Worm (Caenorhabditis elegans): ENCODE results near the gene lgc-37.

Gene lgc-37

DNA sequence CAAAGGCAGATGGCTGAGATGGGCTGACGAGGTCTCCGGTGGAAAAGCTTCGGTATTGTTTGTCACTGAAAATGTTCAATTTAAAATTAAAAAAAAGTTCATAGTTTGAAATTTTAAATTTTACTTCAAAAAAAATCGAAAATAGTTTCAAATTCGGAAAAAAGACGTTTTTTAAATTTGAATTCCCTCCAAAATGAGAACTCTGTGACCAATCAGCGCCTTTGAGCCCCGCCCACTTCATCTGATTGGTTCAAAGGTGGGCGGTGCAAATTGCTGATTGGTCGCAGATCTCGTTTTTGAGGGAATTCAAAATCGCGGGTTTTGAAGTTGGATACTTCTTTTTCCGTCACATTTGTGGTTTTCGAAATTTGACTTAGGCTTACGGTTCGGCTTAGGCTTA, 53.3 kb downstream of the lgc-37 start:
- TF ChIP-seq nhr-77 (tag; optimal IDR thresholded peaks at IDR 0.05) (no peak), lin-15B (tag; optimal IDR thresholded peaks at IDR 0.05) (peak; percentile 5), nfya-1 (tag; optimal IDR thresholded peaks at IDR 0.05; ENCODE audit: insufficient read depth) (peak; percentile 94), egl-27 (tag; optimal IDR thresholded peaks at IDR 0.05) (no peak)

- TF ChIP-seq jun-1 (tag; optimal IDR thresholded peaks at IDR 0.05) (peak; percentile 8), mml-1 (tag; optimal IDR thresholded peaks at IDR 0.05) (no peak), mdl-1 (tag; optimal IDR thresholded peaks at IDR 0.05) (peak; percentile 58), nhr-23 (tag; optimal IDR thresholded peaks at IDR 0.05) (peak; percentile 29), pha-4 (tag; optimal IDR thresholded peaks at IDR 0.05) (peak; percentile 6), ztf-11 (tag; optimal IDR thresholded peaks at IDR 0.05) (no peak), nhr-237 (tag; optimal IDR thresholded peaks at IDR 0.05) (no peak), unc-62 (GFP tag; optimal IDR thresholded peaks at IDR 0.05) (no peak), lin-15B (tag; optimal IDR thresholded peaks at IDR 0.05) (no peak), nhr-12 (tag; optimal IDR thresholded peaks at IDR 0.05) (no peak), nfya-1 (tag; optimal IDR thresholded peaks at IDR 0.05; ENCODE audit: insufficient read depth) (peak; percentile 31), nhr-43 (tag; optimal IDR thresholded peaks at IDR 0.05; ENCODE audit: poor library complexity, severe bottlenecking) (peak; percentile 37), nhr-67 (tag; optimal IDR thresholded peaks at IDR 0.05) (no peak), pqm-1 (tag; optimal IDR thresholded peaks at IDR 0.05) (peak; percentile 40), hmg-11 (tag; optimal IDR thresholded peaks at IDR 0.05) (peak; percentile 19), elt-2 (tag; optimal IDR thresholded peaks at IDR 0.05) (peak; percentile 74), ztf-4 (tag; optimal IDR thresholded peaks at IDR 0.05) (no peak), nhr-11 (tag; optimal IDR thresholded peaks at IDR 0.05) (no peak)
These were observed 54.0 kb downstream of the lgc-37 start, which contains the start of gene Y37D8A.4 for ce11 chrIII:12838913-12839366. Gene Y37D8A.4, minus strand, starts transcription at chrIII:12838963.

ce11 chrIII:12840204-12840603, 55.2 kb downstream of the lgc-37 start:
- TF ChIP-seq nhr-67 (tag; optimal IDR thresholded peaks at IDR 0.05) (no peak), nhr-28 (tag; optimal IDR thresholded peaks at IDR 0.05) (no peak), skn-1 (tag; optimal IDR thresholded peaks at IDR 0.05) (no peak), ztf-11 (tag; optimal IDR thresholded peaks at IDR 0.05) (no peak), nhr-25 (tag; optimal IDR thresholded peaks at IDR 0.05) (no peak), nhr-12 (tag; optimal IDR thresholded peaks at IDR 0.05) (no peak), elt-3 (tag; optimal IDR thresholded peaks at IDR 0.05) (no peak), hmg-11 (tag; optimal IDR thresholded peaks at IDR 0.05) (no peak), nhr-77 (tag; optimal IDR thresholded peaks at IDR 0.05) (no peak), nhr-11 (tag; optimal IDR thresholded peaks at IDR 0.05) (no peak), nhr-76 (tag; optimal IDR thresholded peaks at IDR 0.05) (no peak), ama-1 (optimal IDR thresholded peaks at IDR 0.05) (no peak)

DNA sequence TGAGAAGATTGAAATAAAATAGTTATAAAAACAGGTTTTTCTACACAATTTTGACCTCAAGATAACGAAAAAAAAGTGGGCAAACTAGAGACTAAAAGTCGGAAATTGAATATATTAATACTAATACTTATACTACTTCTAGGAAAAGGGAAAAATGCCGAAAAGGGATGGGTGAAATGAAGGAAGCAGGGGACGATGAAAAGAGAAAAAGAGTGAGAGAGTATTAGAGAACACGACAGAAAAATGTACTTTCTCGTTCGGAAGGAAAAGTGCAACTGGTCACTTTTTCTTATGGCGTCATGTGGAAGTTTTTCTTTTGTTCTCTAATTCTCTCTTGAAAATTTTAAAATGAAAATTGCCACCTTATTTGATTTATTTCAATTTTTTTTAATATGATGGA, 56.4 kb downstream of the lgc-37 start:
- TF ChIP-seq egl-5 (tag; optimal IDR thresholded peaks at IDR 0.05) (no peak), aly-2 (tag; optimal IDR thresholded peaks at IDR 0.05) (no peak), ceh-28 (tag; optimal IDR thresholded peaks at IDR 0.05) (peak; percentile 75), ceh-82 (tag; optimal IDR thresholded peaks at IDR 0.05) (peak; percentile 10), pqm-1 (tag; optimal IDR thresholded peaks at IDR 0.05) (peak; percentile 93), elt-1 (tag; optimal IDR thresholded peaks at IDR 0.05) (no peak), sea-2 (GFP tag; optimal IDR thresholded peaks at IDR 0.05) (no peak), ZK546.5 (tag; optimal IDR thresholded peaks at IDR 0.05) (no peak), lin-15B (tag; optimal IDR thresholded peaks at IDR 0.05) (peak; percentile 69), nhr-12 (tag; optimal IDR thresholded peaks at IDR 0.05) (no peak), ztf-4 (tag; optimal IDR thresholded peaks at IDR 0.05) (no peak), unc-62 (GFP tag; optimal IDR thresholded peaks at IDR 0.05) (peak; percentile 41), nhr-11 (tag; optimal IDR thresholded peaks at IDR 0.05) (no peak), hmg-11 (tag; optimal IDR thresholded peaks at IDR 0.05) (peak; percentile 79), elt-3 (tag; optimal IDR thresholded peaks at IDR 0.05) (peak in 1 of 3 experiments; percentile 9), fkh-10 (GFP tag; optimal IDR thresholded peaks at IDR 0.05) (peak; percentile 18), fkh-2 (tag; optimal IDR thresholded peaks at IDR 0.05) (no peak), nhr-237 (tag; optimal IDR thresholded peaks at IDR 0.05) (no peak), lin-39 (tag; optimal IDR thresholded peaks at IDR 0.05) (no peak), eor-1 (tag; optimal IDR thresholded peaks at IDR 0.05) (no peak), nfya-1 (tag; optimal IDR thresholded peaks at IDR 0.05; ENCODE audit: insufficient read depth) (peak; percentile 91), zag-1 (tag; optimal IDR thresholded peaks at IDR 0.05) (no peak), ztf-11 (tag; optimal IDR thresholded peaks at IDR 0.05) (no peak), mdl-1 (tag; optimal IDR thresholded peaks at IDR 0.05) (peak; percentile 74), skn-1 (tag; optimal IDR thresholded peaks at IDR 0.05) (peak; percentile 26), mml-1 (tag; optimal IDR thresholded peaks at IDR 0.05) (no peak), egl-27 (tag; optimal IDR thresholded peaks at IDR 0.05) (peak; percentile 14), fos-1 (tag; optimal IDR thresholded peaks at IDR 0.05) (peak; percentile 31), nhr-25 (tag; optimal IDR thresholded peaks at IDR 0.05) (peak; percentile 60), R02D3.7 (tag; optimal IDR thresholded peaks at IDR 0.05) (peak; percentile 60), elt-2 (tag; optimal IDR thresholded peaks at IDR 0.05) (peak; percentile 51), unc-39 (tag; optimal IDR thresholded peaks at IDR 0.05) (no peak), nhr-28 (tag; optimal IDR thresholded peaks at IDR 0.05) (no peak), daf-12 (tag; optimal IDR thresholded peaks at IDR 0.05) (peak; percentile 99), jun-1 (tag; optimal IDR thresholded peaks at IDR 0.05) (peak; percentile 75), nhr-23 (tag; optimal IDR thresholded peaks at IDR 0.05) (peak; percentile 93), ceh-9 (tag; optimal IDR thresholded peaks at IDR 0.05) (no peak), nhr-77 (tag; optimal IDR thresholded peaks at IDR 0.05) (peak; percentile 17), snpc-4 (tag; optimal IDR thresholded peaks at IDR 0.05) (peak; percentile 54)

All from whole organism, L3 larva.